Fruit fly (Drosophila melanogaster) whole organism, embryonic: ENCODE data around the gene RhoGAP5A.

Experiments used
- CG7928 ChIP-seq: fragments of 200-800 bp; sonication (Bioruptor generic); optimal IDR thresholded peaks from 2 replicates; lab custom pipeline; 2017; ENCODE audit warnings: missing biosample characterization, mild to moderate bottlenecking, missing genetic modification characterization
- Eip74EF ChIP-seq, 2 experiments: fragments of 200-800 bp in 1 of 2; fragments of >200 bp in 1 of 2; sonication (Bioruptor generic) in 1 of 2; optimal IDR thresholded peaks; 2 replicates each; lab custom pipeline; 2017 to 2019; ENCODE audit warnings: missing biosample characterization in 2 of 2, missing genetic modification characterization in 2 of 2, mild to moderate bottlenecking in 1 of 2, moderate library complexity in 1 of 2
- ro ChIP-seq: fragments of 200-800 bp; sonication (Bioruptor generic); IDR thresholded peaks from 2 replicates; pipeline ENCODE4 v1.3.6; 2022; ENCODE audit warnings: missing biosample characterization, missing genetic modification characterization

DNA sequence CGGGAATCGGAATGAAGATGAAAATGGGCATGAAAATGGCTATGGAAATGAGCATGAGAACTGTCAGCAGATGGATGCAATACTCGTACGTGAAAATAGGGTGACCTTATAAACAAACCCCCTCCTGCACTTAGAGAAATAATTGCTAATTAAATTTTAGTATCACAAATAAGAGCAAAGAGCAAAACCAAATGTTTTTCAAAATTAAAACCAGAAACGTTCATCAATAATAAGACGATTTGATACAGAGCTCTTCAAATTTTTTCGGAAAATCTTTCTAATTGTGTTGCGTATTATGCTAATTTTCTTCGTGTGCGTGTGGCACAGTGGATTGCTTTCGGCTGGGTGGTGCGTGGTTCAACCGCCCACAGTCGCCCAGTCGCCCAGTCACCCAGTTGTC is 27.6 kb upstream of the RhoGAP5A start:
- TF ChIP-seq Eip74EF (GFP tag; optimal IDR thresholded peaks at IDR 0.05; lab: Kevin White, UChicago) (no peak), ro (GFP tag; lab: Robert Waterston, UW) (no peak), CG7928 (no peak)
